Fruit fly (Drosophila melanogaster) ovary, adult (tissue): ENCODE data around the gene rdgA.
A peak's percentile ranks its signal among the peaks of the same experiment; 100 is the strongest.

Source experiments
- CG17801 ChIP-seq: fragments of 200-800 bp; optimal IDR thresholded peaks from 2 replicates; lab custom pipeline; 2019; ENCODE audit warnings: missing biosample characterization, mild to moderate bottlenecking, missing genetic modification characterization, moderate library complexity; ENCODE audit not compliant: partially characterized antibody

The rdgA gene

DNA sequence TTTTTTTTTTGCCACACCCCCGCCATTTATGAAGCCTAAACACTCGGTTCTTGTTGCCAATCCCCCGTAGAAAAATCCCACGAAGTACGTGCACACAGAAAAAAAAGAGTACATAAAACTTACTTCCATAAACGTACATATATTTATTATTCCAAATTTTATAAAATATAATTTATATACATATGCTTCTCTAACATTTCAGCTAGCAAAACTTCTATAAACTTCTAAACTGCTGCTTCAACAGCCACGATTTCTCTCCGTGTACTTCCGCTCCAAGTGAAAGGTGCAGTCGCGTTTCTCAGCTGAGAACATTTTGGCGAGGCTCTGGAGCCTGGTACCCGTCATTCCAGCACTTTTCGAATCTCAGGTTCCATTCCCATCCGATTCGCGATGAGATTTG is 155.8 kb downstream of the rdgA start:
- TF ChIP-seq CG17801 (GFP tag; lab: Kevin White, UChicago): no peak

DNA sequence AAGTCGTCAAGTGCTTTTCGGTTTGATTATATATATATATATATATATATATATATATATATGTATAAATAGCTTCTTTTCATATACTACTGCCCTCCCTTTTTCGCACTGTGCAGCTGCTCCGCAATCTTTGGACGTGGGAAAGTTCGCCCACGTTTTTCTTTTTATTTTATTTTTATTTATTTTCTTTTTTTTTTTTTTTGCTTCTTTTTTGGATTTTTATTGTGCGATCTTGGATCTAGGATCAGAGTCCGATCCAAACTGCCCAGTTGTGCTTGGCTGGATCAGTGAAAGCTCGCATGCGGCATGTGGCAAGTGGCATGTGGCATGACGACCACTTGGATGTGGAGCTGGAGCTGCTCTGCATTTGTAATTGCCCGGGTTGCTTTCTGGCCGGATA is 156.6 kb downstream of the rdgA start:
- TF ChIP-seq CG17801 (GFP tag; lab: Kevin White, UChicago): no peak

DNA sequence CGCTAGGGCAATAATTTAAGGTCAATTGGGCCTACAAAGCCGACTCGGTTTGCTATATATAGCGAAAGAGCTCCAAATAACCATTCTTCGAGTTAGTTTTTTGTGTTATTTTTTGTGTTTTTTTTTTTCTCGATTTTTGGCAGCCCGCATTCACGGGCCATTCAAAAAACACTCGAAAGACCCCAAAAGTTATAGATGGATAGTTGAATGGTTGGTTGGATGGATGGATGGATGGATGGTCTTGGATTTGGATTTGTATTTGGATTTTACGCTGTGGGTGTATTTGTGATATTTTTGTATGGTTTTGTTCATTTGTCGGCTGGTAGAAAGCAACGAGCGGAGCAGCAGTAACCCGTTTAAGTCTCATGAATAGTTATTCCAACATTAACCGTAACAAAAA is 157.2 kb downstream of the rdgA start:
- TF ChIP-seq CG17801 (GFP tag; lab: Kevin White, UChicago): no peak

DNA sequence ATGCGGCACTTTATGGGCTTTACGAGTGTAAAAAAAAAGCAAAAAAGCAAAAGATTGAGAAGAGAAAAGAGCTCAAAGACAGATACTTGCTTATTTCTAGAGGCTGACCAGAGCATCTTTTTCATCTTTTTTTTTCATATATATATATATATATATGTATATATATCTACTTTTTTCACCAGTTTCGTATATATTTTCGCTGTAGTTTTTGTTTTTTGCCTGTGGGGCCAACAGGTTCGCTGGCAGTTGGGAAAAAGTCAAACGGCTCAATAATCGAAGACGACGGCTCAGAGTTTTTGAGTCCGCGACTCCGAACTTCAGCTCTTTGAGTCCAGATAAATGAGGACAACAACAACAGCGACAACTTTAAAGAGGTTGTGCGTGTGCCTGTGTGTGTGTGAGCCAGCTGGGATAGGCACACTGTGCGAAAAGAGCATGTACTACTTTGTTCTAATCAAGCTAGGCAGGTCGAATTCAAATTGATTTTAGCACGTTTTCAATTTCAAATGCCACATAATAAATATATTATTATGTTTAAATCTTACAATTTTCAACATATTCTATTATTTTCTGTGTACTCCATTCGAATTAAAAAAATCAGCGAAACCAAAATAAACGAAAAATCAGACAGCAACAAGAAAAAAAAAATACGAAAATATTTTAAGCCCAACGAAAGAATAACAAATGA is 160.1 kb downstream of the rdgA start:
- TF ChIP-seq CG17801 (GFP tag; lab: Kevin White, UChicago): no peak

DNA sequence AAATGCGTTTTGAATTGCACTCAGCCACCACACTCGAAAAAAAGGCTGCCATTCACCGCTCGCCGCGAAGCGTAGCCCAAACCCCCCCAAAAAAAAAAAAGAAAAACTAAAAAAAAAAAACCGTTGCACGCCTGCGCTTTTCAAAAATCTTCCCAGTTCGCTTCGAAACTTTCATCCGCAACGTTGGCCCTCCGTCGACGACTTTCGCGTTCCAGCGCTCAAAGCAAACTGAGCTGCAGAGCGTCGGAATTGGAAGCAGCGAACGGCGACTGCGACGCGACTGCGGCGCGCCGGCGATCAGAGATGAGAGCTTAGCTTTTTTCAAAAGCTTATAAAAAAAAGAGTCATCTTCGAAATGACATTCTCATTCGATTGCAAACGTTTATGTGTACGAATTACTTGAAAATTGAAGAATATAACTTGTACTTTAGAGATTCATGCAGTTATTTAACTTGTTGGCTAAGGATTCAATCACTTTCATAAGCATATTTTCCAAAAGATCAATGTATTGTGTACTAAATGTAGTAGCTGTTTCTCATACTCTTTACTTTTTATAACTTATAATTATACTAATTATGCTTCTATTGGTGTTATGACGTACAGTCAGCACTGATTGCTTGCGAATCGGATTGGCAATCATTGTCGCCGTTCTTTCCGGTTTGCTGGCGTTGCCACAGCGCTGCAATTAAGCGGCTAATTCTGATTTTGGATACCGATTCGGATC is 161.0 kb downstream of the rdgA start, which contains the start of gene CG15365:
Gene CG15365, minus strand, starts transcription at position 230 of the 724 bp plus-strand sequence.
- peak; percentile 26 for TF ChIP-seq CG17801 (GFP tag; lab: Kevin White, UChicago)

DNA sequence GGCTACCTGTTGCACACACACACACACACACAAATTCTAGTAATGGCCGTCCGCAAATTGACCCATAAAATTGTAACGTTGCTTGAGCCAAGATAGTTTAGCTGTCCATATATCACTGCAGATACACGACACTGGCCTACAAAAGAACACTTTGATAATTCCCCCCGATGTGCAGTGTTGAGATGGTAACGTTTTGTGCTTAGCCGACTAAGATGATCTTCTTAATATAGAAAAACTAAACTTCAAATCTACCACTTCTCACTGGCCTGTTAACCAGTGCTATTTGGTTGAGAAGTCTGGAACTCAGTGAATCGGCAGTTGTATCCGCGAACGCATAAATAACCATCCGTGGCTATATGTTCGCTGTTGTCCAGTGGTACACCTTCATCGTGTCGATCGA is 162.0 kb downstream of the rdgA start:
- no peak for TF ChIP-seq CG17801 (GFP tag; lab: Kevin White, UChicago)

- TF ChIP-seq CG17801 (GFP tag; lab: Kevin White, UChicago): no peak
Observed at dm6 chrX:9071308-9071707, 164.4 kb downstream of the rdgA start, which contains the start of gene CG10970. Gene CG10970 (minus strand): TSS chrX:9071408.

dm6 chrX:9074040-9074439 is 167.2 kb downstream of the rdgA start:
- TF ChIP-seq CG17801 (GFP tag; lab: Kevin White, UChicago): no peak

- no peak for TF ChIP-seq CG17801 (GFP tag; lab: Kevin White, UChicago)
Observed at dm6 chrX:9075641-9076324, 168.9 kb downstream of the rdgA start.

- TF ChIP-seq CG17801 (GFP tag; lab: Kevin White, UChicago): no peak
Observed at dm6 chrX:9077558-9077957, 170.7 kb downstream of the rdgA start.

DNA sequence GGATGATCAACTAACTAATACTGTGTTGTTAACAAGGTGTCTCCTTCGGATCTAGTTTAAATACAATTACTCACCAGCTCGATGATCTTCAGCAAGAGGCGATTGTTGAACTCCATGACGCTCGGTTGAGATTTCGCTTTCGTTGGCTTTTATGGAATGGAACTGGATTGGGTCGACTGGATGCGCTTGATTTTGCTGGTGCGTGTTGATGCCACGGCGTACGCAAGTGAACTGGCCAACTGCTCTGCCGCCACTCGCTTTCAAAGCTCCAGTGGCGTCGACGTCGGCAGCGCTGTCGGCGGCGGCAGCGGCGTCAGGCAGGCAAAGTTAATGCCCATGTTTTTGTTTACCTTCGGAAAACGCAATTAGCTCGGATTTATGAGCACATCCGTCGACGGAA is 171.4 kb downstream of the rdgA start, which contains the start of gene CG44325:
Gene CG44325, minus strand, starts transcription at position 237 of the 400 bp plus-strand sequence.
- no peak for TF ChIP-seq CG17801 (GFP tag; lab: Kevin White, UChicago)
